Fruit fly (Drosophila melanogaster) whole organism, prepupa: ENCODE results near the gene Oseg4.

ENCODE experiments used
- Blimp-1 ChIP-seq: fragments of 200-800 bp; sonication (Bioruptor generic); optimal IDR thresholded peaks from 3 replicates; lab custom pipeline; 2017; ENCODE audit warnings: missing biosample characterization, missing genetic modification characterization, mild to moderate bottlenecking, moderate library complexity, missing genetic modification reagents
- CG10669 ChIP-seq: fragments of 200-800 bp; sonication (Bioruptor generic); optimal IDR thresholded peaks from 3 replicates; lab custom pipeline; 2018; ENCODE audit warnings: missing biosample characterization, mild to moderate bottlenecking, missing genetic modification characterization, moderate library complexity
- CG11294 ChIP-seq: fragments of 200-800 bp; sonication (Bioruptor generic); IDR thresholded peaks from 2 replicates; pipeline ENCODE4 v1.3.6; 2022; ENCODE audit warnings: missing biosample characterization, missing genetic modification characterization
- CG11902 ChIP-seq: fragments of 200-800 bp; sonication (Bioruptor generic); optimal IDR thresholded peaks from 3 replicates; lab custom pipeline; 2016; ENCODE audit warnings: missing biosample characterization, missing genetic modification characterization
- CG15336 ChIP-seq: fragments of 200-800 bp; sonication (Bioruptor generic); IDR thresholded peaks from 2 replicates; pipeline ENCODE4 v1.3.6; 2022; ENCODE audit warnings: missing biosample characterization, missing genetic modification characterization
- CG1621 ChIP-seq: fragments of 200-800 bp; sonication (Bioruptor generic); optimal IDR thresholded peaks from 3 replicates; lab custom pipeline; 2018; ENCODE audit warnings: missing biosample characterization, mild to moderate bottlenecking, missing genetic modification characterization
- CG16779 ChIP-seq: fragments of 200-800 bp; sonication (Bioruptor generic); optimal IDR thresholded peaks from 3 replicates; lab custom pipeline; 2017; ENCODE audit warnings: missing biosample characterization, mild to moderate bottlenecking, missing genetic modification characterization
- CG32006 ChIP-seq: fragments of 200-800 bp; sonication (Bioruptor generic); optimal IDR thresholded peaks from 3 replicates; lab custom pipeline; 2017; ENCODE audit warnings: missing biosample characterization, mild to moderate bottlenecking, missing genetic modification characterization
- CG34406 ChIP-seq: fragments of 200-800 bp; sonication (Bioruptor generic); optimal IDR thresholded peaks from 3 replicates; lab custom pipeline; 2016; ENCODE audit warnings: missing biosample characterization, missing genetic modification characterization
- CG4318 ChIP-seq: fragments of 200-800 bp; sonication (Bioruptor generic); optimal IDR thresholded peaks from 3 replicates; lab custom pipeline; 2017; ENCODE audit warnings: missing biosample characterization, mild to moderate bottlenecking, missing genetic modification characterization
- CG6163 ChIP-seq: fragments of 200-800 bp; sonication (Bioruptor generic); IDR thresholded peaks from 3 replicates; pipeline ENCODE4 v1.3.6; 2022; ENCODE audit warnings: missing biosample characterization, missing genetic modification characterization
- CG6276 ChIP-seq: fragments of 200-800 bp; sonication (Bioruptor generic); optimal IDR thresholded peaks from 2 replicates; lab custom pipeline; 2017; ENCODE audit warnings: missing biosample characterization, mild to moderate bottlenecking, missing genetic modification characterization
- CG6808 ChIP-seq: fragments of 200-800 bp; sonication (Bioruptor generic); optimal IDR thresholded peaks from 3 replicates; lab custom pipeline; 2017; ENCODE audit warnings: missing biosample characterization, missing genetic modification characterization, mild to moderate bottlenecking, moderate library complexity, missing genetic modification reagents
- CG6854 ChIP-seq: fragments of 200-800 bp; sonication (Bioruptor generic); optimal IDR thresholded peaks from 2 replicates; lab custom pipeline; 2017; ENCODE audit warnings: missing biosample characterization, mild to moderate bottlenecking, missing genetic modification characterization
- CG8119 ChIP-seq: fragments of 200-800 bp; sonication (Bioruptor generic); IDR thresholded peaks from 3 replicates; pipeline ENCODE4 v1.3.6; 2022; ENCODE audit warnings: missing biosample characterization, missing genetic modification characterization
- CG9139 ChIP-seq: fragments of 200-800 bp; sonication (Bioruptor generic); optimal IDR thresholded peaks from 3 replicates; lab custom pipeline; 2017; ENCODE audit warnings: missing biosample characterization, mild to moderate bottlenecking, missing genetic modification characterization
- Eip75B ChIP-seq: fragments of 200-800 bp; sonication (Bioruptor generic); optimal IDR thresholded peaks from 3 replicates; lab custom pipeline; 2016; ENCODE audit warnings: missing biosample characterization, missing genetic modification characterization
- Eip78C ChIP-seq: fragments of 200-800 bp; sonication (Bioruptor generic); peaks from one replicate; lab custom pipeline; 2016; ENCODE audit warnings: missing biosample characterization, missing genetic modification characterization
- Eip93F ChIP-seq: fragments of 200-800 bp; sonication (Bioruptor generic); optimal IDR thresholded peaks from 2 replicates; lab custom pipeline; 2016; ENCODE audit warnings: missing biosample characterization, mild to moderate bottlenecking, missing genetic modification characterization
- Ets21C ChIP-seq: fragments of 200-800 bp; sonication (Bioruptor generic); optimal IDR thresholded peaks from 3 replicates; lab custom pipeline; 2016; ENCODE audit warnings: missing biosample characterization, missing genetic modification characterization
- Ets96B ChIP-seq: fragments of 200-800 bp; optimal IDR thresholded peaks from 2 replicates; lab custom pipeline; 2019; ENCODE audit warnings: missing biosample characterization, mild to moderate bottlenecking, missing genetic modification characterization, moderate library complexity
- Gug ChIP-seq: fragments of 200-800 bp; sonication (Bioruptor generic); IDR thresholded peaks from 2 replicates; pipeline ENCODE4 v1.3.6; 2022; ENCODE audit warnings: missing biosample characterization, missing genetic modification characterization
- Hr38 ChIP-seq: sonication (Bioruptor generic); optimal IDR thresholded peaks from 2 replicates; lab custom pipeline; 2016; ENCODE audit warnings: missing biosample characterization, missing genetic modification characterization
- Hr4 ChIP-seq: fragments of 200-800 bp; sonication (Bioruptor generic); optimal IDR thresholded peaks from 3 replicates; lab custom pipeline; 2016; ENCODE audit warnings: missing biosample characterization, missing genetic modification characterization
- Lpt ChIP-seq: fragments of 200-800 bp; sonication (Bioruptor generic); optimal IDR thresholded peaks from 3 replicates; lab custom pipeline; 2016; ENCODE audit warnings: missing biosample characterization, missing genetic modification characterization
- Met ChIP-seq: fragments of 200-800 bp; sonication (Bioruptor generic); optimal IDR thresholded peaks from 3 replicates; lab custom pipeline; 2016; ENCODE audit warnings: missing biosample characterization, missing genetic modification characterization
- Smox ChIP-seq: fragments of 200-800 bp; sonication (Bioruptor generic); optimal IDR thresholded peaks from 3 replicates; lab custom pipeline; 2016; ENCODE audit warnings: missing biosample characterization, missing genetic modification characterization
- Sox102F ChIP-seq: fragments of 200-800 bp; sonication (Bioruptor generic); optimal IDR thresholded peaks from 2 replicates; lab custom pipeline; 2016; ENCODE audit warnings: missing biosample characterization, mild to moderate bottlenecking, missing genetic modification characterization
- Sox14 ChIP-seq: fragments of 200-800 bp; sonication (Bioruptor generic); optimal IDR thresholded peaks from 3 replicates; lab custom pipeline; 2016; ENCODE audit warnings: missing biosample characterization, missing genetic modification characterization
- Sox15 ChIP-seq: fragments of 200-800 bp; sonication (Bioruptor generic); optimal IDR thresholded peaks from 3 replicates; lab custom pipeline; 2016; ENCODE audit warnings: missing biosample characterization, missing genetic modification characterization
- acj6 ChIP-seq: fragments of 200-800 bp; sonication (Bioruptor generic); optimal IDR thresholded peaks from 3 replicates; lab custom pipeline; 2016; ENCODE audit warnings: missing biosample characterization, missing genetic modification characterization
- dsx ChIP-seq: fragments of 200-800 bp; optimal IDR thresholded peaks from 3 replicates; lab custom pipeline; 2019; ENCODE audit warnings: missing biosample characterization, mild to moderate bottlenecking, missing genetic modification characterization, moderate library complexity; ENCODE audit not compliant: poor library complexity, severe bottlenecking
- eg ChIP-seq: fragments of 200-800 bp; sonication (Bioruptor generic); IDR thresholded peaks from 3 replicates; pipeline ENCODE4 v1.3.6; 2022; ENCODE audit warnings: missing biosample characterization, missing genetic modification characterization
- fd59A ChIP-seq: fragments of 200-800 bp; sonication (Bioruptor generic); optimal IDR thresholded peaks from 2 replicates; lab custom pipeline; 2017; ENCODE audit warnings: missing biosample characterization, mild to moderate bottlenecking, missing genetic modification characterization, missing genetic modification reagents
- lz ChIP-seq: fragments of 200-800 bp; sonication (Bioruptor generic); optimal IDR thresholded peaks from 3 replicates; lab custom pipeline; 2016; ENCODE audit warnings: missing biosample characterization, missing genetic modification characterization
- pdm3 ChIP-seq: fragments of 200-800 bp; sonication (Bioruptor generic); optimal IDR thresholded peaks from 3 replicates; lab custom pipeline; 2016; ENCODE audit warnings: missing biosample characterization, missing genetic modification characterization
- salr ChIP-seq, 2 experiments: fragments of 200-800 bp; sonication (Bioruptor generic); optimal IDR thresholded peaks; 3 replicates each; lab custom pipeline; 2016 to 2018; ENCODE audit warnings: missing biosample characterization in 2 of 2, missing genetic modification characterization in 2 of 2, mild to moderate bottlenecking in 1 of 2
- spab ChIP-seq: fragments of 200-800 bp; sonication (Bioruptor generic); optimal IDR thresholded peaks from 2 replicates; lab custom pipeline; 2017; ENCODE audit warnings: missing biosample characterization, mild to moderate bottlenecking, missing genetic modification characterization, missing genetic modification reagents
- ss ChIP-seq, 2 experiments: fragments of 200-800 bp; sonication (Bioruptor generic); optimal IDR thresholded peaks; 2 replicates in 1 of 2; 3 replicates in 1 of 2; lab custom pipeline; 2017 to 2018; ENCODE audit warnings: mild to moderate bottlenecking in 2 of 2, missing biosample characterization in 2 of 2, missing genetic modification characterization in 2 of 2, moderate library complexity in 1 of 2
- svp ChIP-seq: fragments of 200-800 bp; sonication (Bioruptor generic); peaks from one replicate; lab custom pipeline; 2016; ENCODE audit warnings: missing biosample characterization, missing genetic modification characterization
- topi ChIP-seq: fragments of 200-800 bp; sonication (Bioruptor generic); optimal IDR thresholded peaks from 3 replicates; lab custom pipeline; 2016; ENCODE audit warnings: missing biosample characterization, missing genetic modification characterization
- vri ChIP-seq: fragments of 200-800 bp; sonication (Bioruptor generic); optimal IDR thresholded peaks from 3 replicates; lab custom pipeline; 2016; ENCODE audit warnings: missing biosample characterization, mild to moderate bottlenecking, missing genetic modification characterization

Oseg4 gene

dm6 chr3L:1756143-1756542 is 20.6 kb upstream of the Oseg4 start, which contains the start of gene CG8001:
CG8001 (plus strand) TSS chr3L:1756159.
- no peak for TF ChIP-seq dsx (GFP tag; lab: Kevin White, UChicago)
- TF ChIP-seq CG1621 (tag; lab: Kevin White, UChicago) = peak; percentile 68
- TF ChIP-seq, all 60 proteins: peak for 1

DNA sequence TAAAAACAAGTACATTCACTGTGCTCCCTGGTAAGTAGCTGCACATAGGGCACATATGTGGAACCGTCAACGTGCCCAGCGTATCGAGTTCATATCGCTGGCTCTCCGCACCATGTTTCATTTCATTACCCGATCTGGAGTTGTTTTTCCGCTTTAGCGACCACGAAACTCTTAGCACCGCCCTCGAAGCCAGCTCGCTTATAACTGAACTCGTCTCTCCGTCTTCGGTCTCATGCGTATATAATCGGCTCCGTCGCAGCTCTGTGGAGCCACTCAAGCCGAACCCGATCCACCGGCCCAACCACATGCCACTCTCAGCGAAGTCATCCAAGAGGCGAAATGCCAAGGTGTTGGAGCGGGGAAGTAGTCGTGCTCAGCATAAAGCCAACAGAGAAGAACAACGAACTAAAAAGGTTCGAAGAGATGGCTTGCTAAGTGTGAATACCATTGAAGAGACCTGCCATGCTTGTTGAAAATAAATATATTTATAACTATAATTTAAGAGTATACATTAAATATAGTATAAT is 20.0 kb upstream of the Oseg4 start, which contains the start of gene Cht2:
Gene Cht2 (minus strand): TSS at position 477 of the 527 bp plus-strand sequence.
- TF ChIP-seq CG6808 (GFP tag; lab: Kevin White, UChicago) (peak; percentile 25), Ets21C (GFP tag; lab: Kevin White, UChicago) (no peak), dsx (GFP tag; lab: Kevin White, UChicago) (peak; percentile 63), CG8119 (GFP tag; lab: Robert Waterston, UW) (peak; percentile 53; the same call in 2 of the 3 replicates), CG6854 (GFP tag; lab: Kevin White, UChicago) (peak; percentile 50), Sox102F (GFP tag; lab: Kevin White, UChicago) (peak; percentile 32), topi (GFP tag; lab: Kevin White, UChicago) (no peak), CG1621 (tag; lab: Kevin White, UChicago) (peak; percentile 41), ss (GFP tag; optimal IDR thresholded peaks at IDR 0.05; lab: Kevin White, UChicago) (peak; percentile 42 to 61), CG34406 (GFP tag; lab: Kevin White, UChicago) (no peak), Gug (GFP tag; lab: Robert Waterston, UW) (no peak), CG9139 (GFP tag; lab: Kevin White, UChicago) (peak; percentile 49), CG16779 (tag; lab: Kevin White, UChicago) (no peak), lz (no peak), Smox (GFP tag; lab: Kevin White, UChicago) (no peak), CG6163 (peak; percentile 68), Eip75B (GFP tag; lab: Kevin White, UChicago) (no peak), CG11902 (GFP tag; lab: Kevin White, UChicago) (no peak), CG15336 (GFP tag; lab: Robert Waterston, UW) (peak; percentile 54; the same call in 1 of the 2 replicates), CG11294 (GFP tag; lab: Robert Waterston, UW) (no peak), acj6 (no peak), Eip78C (GFP tag; lab: Kevin White, UChicago) (peak; percentile 62), eg (GFP tag; lab: Robert Waterston, UW) (peak; percentile 67; the same call in 1 of the 3 replicates), Lpt (GFP tag; lab: Kevin White, UChicago) (peak; percentile 69), Eip93F (GFP tag; lab: Kevin White, UChicago) (peak; percentile 1)

DNA sequence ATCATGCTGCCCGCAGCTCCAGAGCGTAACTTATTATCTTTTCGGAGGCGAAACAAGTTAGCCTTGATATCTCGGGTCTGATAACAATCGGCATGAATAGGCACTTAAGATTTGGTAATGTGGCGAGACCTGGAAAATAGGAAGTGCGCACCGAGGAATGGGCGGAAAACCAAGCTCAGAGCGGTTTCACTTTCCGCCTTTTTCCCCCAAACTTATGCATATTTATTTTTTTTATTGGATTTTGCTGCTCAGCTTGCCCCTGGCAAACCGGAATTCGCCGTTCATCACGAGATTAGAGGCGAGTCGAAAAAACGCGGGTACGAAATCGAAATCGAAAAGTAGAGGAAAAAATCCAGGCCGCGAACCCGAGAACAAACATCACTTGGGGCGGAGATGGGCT is 19.4 kb upstream of the Oseg4 start:
- TF ChIP-seq spab (GFP tag; lab: Kevin White, UChicago) (no peak), Blimp-1 (GFP tag; lab: Kevin White, UChicago) (peak; percentile 77)

DNA sequence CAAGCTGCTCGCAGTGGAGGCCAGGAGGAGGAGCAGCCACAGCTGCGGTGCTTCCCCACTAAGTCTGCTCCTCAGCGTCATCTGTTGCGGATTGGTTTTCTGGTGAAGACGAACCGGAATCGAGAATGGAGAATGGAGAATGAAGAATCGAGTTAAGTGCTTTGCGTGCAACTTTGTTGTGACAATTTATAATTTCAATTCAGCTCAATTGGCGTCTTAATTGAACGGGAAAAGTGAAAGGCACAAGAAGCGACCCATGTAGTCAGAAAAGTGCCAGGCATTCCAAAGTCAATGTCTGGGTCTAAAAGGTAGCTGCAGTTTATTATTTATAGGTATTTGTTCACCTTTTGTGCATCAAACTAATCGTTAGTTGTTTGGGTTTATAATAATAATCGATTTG is 18.7 kb upstream of the Oseg4 start:
- peak; percentile 91 for TF ChIP-seq dsx (GFP tag; lab: Kevin White, UChicago)
- no peak for TF ChIP-seq pdm3 (GFP tag; lab: Kevin White, UChicago)

DNA sequence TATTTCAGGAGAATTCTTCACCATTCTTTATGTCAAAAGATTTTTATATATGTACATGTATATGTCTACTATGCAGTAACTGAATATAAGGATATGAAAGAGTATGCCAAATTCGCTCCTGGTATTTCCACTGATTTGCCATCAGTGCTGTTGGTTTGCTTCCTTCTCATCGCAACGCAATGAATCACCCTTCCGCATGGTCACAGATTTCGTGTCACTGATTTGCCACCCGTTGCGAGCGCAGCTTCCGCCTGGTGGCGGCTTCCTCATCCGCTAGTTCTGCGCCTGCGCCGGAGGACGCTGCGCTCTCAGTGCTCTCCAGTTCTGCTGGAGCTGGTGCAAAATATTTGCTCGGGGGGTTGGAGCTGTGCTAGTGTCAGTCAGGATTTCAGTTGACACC is 12.7 kb upstream of the Oseg4 start:
- TF ChIP-seq CG16779 (tag; lab: Kevin White, UChicago) (no peak), vri (GFP tag; lab: Kevin White, UChicago) (no peak), CG32006 (GFP tag; lab: Kevin White, UChicago) (peak; percentile 5), fd59A (GFP tag; lab: Kevin White, UChicago) (no peak), CG6276 (GFP tag; lab: Kevin White, UChicago) (no peak), Sox102F (GFP tag; lab: Kevin White, UChicago) (no peak), Sox15 (no peak), salr (GFP tag; optimal IDR thresholded peaks at IDR 0.05; lab: Kevin White, UChicago) (no peak), Eip75B (GFP tag; lab: Kevin White, UChicago) (no peak), Eip78C (GFP tag; lab: Kevin White, UChicago) (peak; percentile 57), Hr4 (GFP tag; lab: Kevin White, UChicago) (no peak), ss (GFP tag; optimal IDR thresholded peaks at IDR 0.05; lab: Kevin White, UChicago) (peak in 1 of 2 experiments; percentile 25), Sox14 (GFP tag; lab: Kevin White, UChicago) (no peak), CG9139 (GFP tag; lab: Kevin White, UChicago) (no peak), Hr38 (no peak), CG10669 (GFP tag; lab: Kevin White, UChicago) (no peak), Blimp-1 (GFP tag; lab: Kevin White, UChicago) (no peak), Met (peak; percentile 5), svp (GFP tag; lab: Kevin White, UChicago) (peak; percentile 38), CG4318 (GFP tag; lab: Kevin White, UChicago) (no peak), CG34406 (GFP tag; lab: Kevin White, UChicago) (no peak), Ets96B (tag; lab: Kevin White, UChicago) (no peak)
